Fruit fly (Drosophila melanogaster) S2 (cell line): ENCODE results near the gene RpS14b.

ENCODE experiments used
- CG8478 ChIP-seq: fragments of >200 bp; optimal IDR thresholded peaks from 2 replicates; lab custom pipeline; 2018
- CTCF ChIP-seq, 2 experiments: fragments of >200 bp; optimal IDR thresholded peaks; 2 replicates each; lab custom pipeline; 2018

DNA sequence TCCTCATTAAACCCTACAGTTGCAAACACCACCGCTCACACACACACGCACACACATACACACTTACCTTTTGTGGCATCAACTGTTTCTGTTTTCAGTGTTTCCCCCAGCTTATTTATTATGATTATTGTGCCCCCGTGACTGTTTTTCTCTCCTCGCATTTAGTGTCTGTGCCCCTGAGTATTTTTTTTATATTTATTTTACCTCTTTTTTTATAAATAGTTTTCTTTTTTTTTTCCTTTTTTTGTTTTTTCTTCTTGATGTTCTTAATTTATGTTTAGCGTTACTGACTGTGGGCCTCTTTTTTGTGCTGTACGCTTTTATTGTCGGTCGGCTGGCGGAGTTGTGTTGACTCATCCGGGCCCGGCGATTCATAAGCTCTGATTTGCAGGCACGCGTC, 46.1 kb downstream of the RpS14b start:
- TF ChIP-seq CG8478 (lab: Kevin White, UChicago): no peak
- TF ChIP-seq CTCF (optimal IDR thresholded peaks at IDR 0.05; lab: Kevin White, UChicago): no peak
